Worm (Caenorhabditis elegans) whole organism, mixed stage, embryonic: ENCODE results near the gene F59A6.12.

Experiments used
- M03D4.4 ChIP-seq: sonication (generic microtip); optimal IDR thresholded peaks from 2 replicates; lab custom pipeline; 2017; ENCODE audit warnings: mild to moderate bottlenecking, missing genetic modification characterization, missing compliant biosample characterization
- bed-3 ChIP-seq: fragments of 200-800 bp; sonication (Bioruptor generic); optimal IDR thresholded peaks from 3 replicates; lab custom pipeline; 2018; ENCODE audit warnings: mild to moderate bottlenecking, missing genetic modification characterization, moderate library complexity, missing compliant biosample characterization
- blmp-1 ChIP-seq: fragments of 150-350 bp; optimal IDR thresholded peaks from 2 replicates; lab custom pipeline; 2014; ENCODE audit warnings: missing biosample characterization, missing genetic modification characterization
- ceh-39 ChIP-seq: fragments of 150-350 bp; optimal IDR thresholded peaks from 2 replicates; lab custom pipeline; 2014; ENCODE audit warnings: missing biosample characterization, missing genetic modification characterization
- ceh-83 ChIP-seq: fragments of 200-800 bp; sonication (Bioruptor generic); optimal IDR thresholded peaks from 2 replicates; lab custom pipeline; 2018; ENCODE audit warnings: mild to moderate bottlenecking, missing genetic modification characterization, missing compliant biosample characterization
- cnd-1 ChIP-seq: fragments of 200-800 bp; sonication (Bioruptor generic); optimal IDR thresholded peaks from 2 replicates; lab custom pipeline; 2018; ENCODE audit warnings: mild to moderate bottlenecking, missing genetic modification characterization, missing compliant biosample characterization
- drap-1 ChIP-seq: fragments of 200-800 bp; sonication (Bioruptor generic); optimal IDR thresholded peaks from 3 replicates; lab custom pipeline; 2018; ENCODE audit warnings: mild to moderate bottlenecking, missing genetic modification characterization, missing compliant biosample characterization
- elt-1 ChIP-seq: sonication (generic microtip); optimal IDR thresholded peaks from 2 replicates; lab custom pipeline; 2017; ENCODE audit warnings: missing genetic modification characterization, mild to moderate bottlenecking, missing compliant biosample characterization, antibody characterized with exemption, moderate library complexity, borderline replicate concordance; ENCODE audit not compliant: insufficient read depth
- elt-3 ChIP-seq: fragments of 150-350 bp; optimal IDR thresholded peaks from 2 replicates; lab custom pipeline; 2014; ENCODE audit warnings: missing biosample characterization, missing genetic modification characterization
- ham-2 ChIP-seq: fragments of 200-800 bp; sonication (Bioruptor generic); optimal IDR thresholded peaks from 2 replicates; lab custom pipeline; 2018; ENCODE audit warnings: mild to moderate bottlenecking, missing genetic modification characterization, missing compliant biosample characterization
- hlh-1 ChIP-seq: fragments of 150-350 bp; optimal IDR thresholded peaks from 2 replicates; lab custom pipeline; 2014; ENCODE audit warnings: missing biosample characterization, missing genetic modification reagents, missing genetic modification characterization
- lsy-2 ChIP-seq: fragments of 150-350 bp; optimal IDR thresholded peaks from 2 replicates; lab custom pipeline; 2014; ENCODE audit warnings: missing biosample characterization, missing genetic modification characterization
- mab-5 ChIP-seq: fragments of 150-350 bp; optimal IDR thresholded peaks from 2 replicates; lab custom pipeline; 2014; ENCODE audit warnings: missing biosample characterization, missing genetic modification characterization
- mep-1 ChIP-seq: fragments of 150-350 bp; optimal IDR thresholded peaks from 2 replicates; lab custom pipeline; 2017; ENCODE audit warnings: missing biosample characterization, missing genetic modification reagents, missing genetic modification characterization, inconsistent platforms
- mls-2 ChIP-seq: sonication (generic microtip); optimal IDR thresholded peaks from 2 replicates; lab custom pipeline; 2016; ENCODE audit warnings: mild to moderate bottlenecking, missing genetic modification characterization, moderate library complexity, missing compliant biosample characterization
- nhr-12 ChIP-seq: fragments of 150-350 bp; optimal IDR thresholded peaks from 2 replicates; lab custom pipeline; 2014; ENCODE audit warnings: missing biosample characterization, missing genetic modification characterization
- nhr-237 ChIP-seq: fragments of 150-350 bp; optimal IDR thresholded peaks from 2 replicates; lab custom pipeline; 2014; ENCODE audit warnings: missing biosample characterization, missing genetic modification characterization
- nhr-28 ChIP-seq: fragments of 150-350 bp; optimal IDR thresholded peaks from 2 replicates; lab custom pipeline; 2014; ENCODE audit warnings: missing biosample characterization, missing genetic modification characterization
- nhr-76 ChIP-seq: sonication (generic microtip); optimal IDR thresholded peaks from 2 replicates; lab custom pipeline; 2017; ENCODE audit warnings: missing biosample characterization, missing genetic modification characterization
- pha-4 ChIP-seq: fragments of 150-350 bp; optimal IDR thresholded peaks from 2 replicates; lab custom pipeline; 2018; ENCODE audit warnings: missing biosample characterization, missing genetic modification reagents, missing genetic modification characterization
- sem-2 ChIP-seq: fragments of 200-800 bp; sonication (Bioruptor generic); optimal IDR thresholded peaks from 2 replicates; lab custom pipeline; 2018; ENCODE audit warnings: mild to moderate bottlenecking, missing genetic modification characterization, missing compliant biosample characterization
- snpc-4 ChIP-seq: fragments of 150-350 bp; optimal IDR thresholded peaks from 2 replicates; lab custom pipeline; 2014; ENCODE audit warnings: missing biosample characterization, missing genetic modification characterization
- sptf-1 ChIP-seq: sonication (generic microtip); optimal IDR thresholded peaks from 2 replicates; lab custom pipeline; 2017; ENCODE audit warnings: mild to moderate bottlenecking, missing genetic modification characterization, moderate library complexity, missing compliant biosample characterization
- tbx-8 ChIP-seq: fragments of 200-800 bp; sonication (Bioruptor generic); optimal IDR thresholded peaks from 2 replicates; lab custom pipeline; 2018; ENCODE audit warnings: mild to moderate bottlenecking, missing genetic modification characterization, moderate library complexity, missing compliant biosample characterization
- unc-120 ChIP-seq: sonication (generic microtip); optimal IDR thresholded peaks from 2 replicates; lab custom pipeline; 2017; ENCODE audit warnings: missing genetic modification characterization, missing compliant biosample characterization; ENCODE audit not compliant: poor library complexity, severe bottlenecking
- unc-39 ChIP-seq: fragments of 150-350 bp; optimal IDR thresholded peaks from 2 replicates; lab custom pipeline; 2014; ENCODE audit warnings: missing biosample characterization, missing genetic modification characterization
- unc-62 ChIP-seq: fragments of 150-350 bp; optimal IDR thresholded peaks from 2 replicates; lab custom pipeline; 2014; ENCODE audit warnings: missing biosample characterization, missing genetic modification reagents, missing genetic modification characterization
- zip-8 ChIP-seq: fragments of 150-350 bp; optimal IDR thresholded peaks from 2 replicates; lab custom pipeline; 2014; ENCODE audit warnings: missing biosample characterization, missing genetic modification characterization
- ztf-11 ChIP-seq: fragments of 150-350 bp; optimal IDR thresholded peaks from 2 replicates; lab custom pipeline; 2014; ENCODE audit warnings: missing biosample characterization, missing genetic modification characterization

The F59A6.12 gene

DNA sequence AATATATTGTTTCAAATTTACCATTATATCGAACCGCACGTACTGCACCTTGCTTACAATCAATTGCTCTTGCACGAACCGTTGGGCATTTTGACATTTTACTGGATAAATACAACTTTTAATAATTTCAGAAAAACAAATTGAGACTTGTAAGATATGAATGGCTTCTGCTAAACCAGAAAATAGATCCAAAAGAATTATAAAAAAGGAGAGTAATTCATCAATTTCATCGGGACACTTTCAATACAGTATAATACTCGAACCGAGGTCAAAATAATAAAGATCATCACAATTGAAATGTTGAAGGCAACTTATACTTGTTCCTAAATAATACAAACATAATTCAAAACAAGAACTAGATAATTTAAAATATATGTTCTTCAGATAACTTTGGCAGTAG is 19.7 kb upstream of the F59A6.12 start, which contains the start of gene wdr-83:
wdr-83 (minus strand) TSS at position 101 of the 400 bp plus-strand sequence.
- TF ChIP-seq M03D4.4 (tag; lab: Kevin White, UChicago) (no peak), mls-2 (tag; lab: Kevin White, UChicago) (no peak), cnd-1 (tag; lab: Kevin White, UChicago) (no peak), ceh-83 (no peak), pha-4 (tag; lab: Kevin White, UChicago) (no peak), nhr-28 (tag; lab: Kevin White, UChicago) (no peak), ztf-11 (tag; lab: Kevin White, UChicago) (no peak), ham-2 (GFP tag; lab: Kevin White, UChicago) (no peak), nhr-76 (tag; lab: Kevin White, UChicago) (no peak), ceh-39 (tag; lab: Kevin White, UChicago) (no peak), sem-2 (GFP tag; lab: Kevin White, UChicago) (no peak), lsy-2 (no peak), unc-39 (tag; lab: Kevin White, UChicago) (no peak), nhr-12 (tag; lab: Kevin White, UChicago) (no peak), tbx-8 (GFP tag; lab: Kevin White, UChicago) (no peak), snpc-4 (tag; lab: Kevin White, UChicago) (no peak)
- TF ChIP-seq, all 35 proteins: peak for 0

DNA sequence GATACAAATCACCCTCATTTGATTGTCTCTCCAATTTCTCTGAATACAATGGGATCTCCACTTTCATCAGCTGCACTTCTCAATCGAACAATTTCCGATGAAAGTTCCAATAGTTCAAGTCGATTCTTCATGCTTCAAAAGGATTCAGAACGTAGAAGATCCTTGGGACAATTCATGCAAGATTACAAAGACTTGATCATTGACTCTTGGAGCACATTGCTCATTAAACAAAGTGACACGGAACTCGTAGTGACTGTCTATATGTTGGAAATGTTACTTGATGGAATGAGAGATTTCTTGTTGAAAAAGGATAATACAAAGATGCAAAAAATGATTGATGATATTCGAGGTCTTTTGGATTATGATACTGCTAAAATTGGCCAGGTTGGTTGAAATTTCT is 16.1 kb upstream of the F59A6.12 start:
- TF ChIP-seq nhr-237 = no peak
- TF ChIP-seq ztf-11 (tag; lab: Kevin White, UChicago) = no peak
- no peak for TF ChIP-seq M03D4.4 (tag; lab: Kevin White, UChicago)
- TF ChIP-seq mls-2 (tag; lab: Kevin White, UChicago) = no peak
- TF ChIP-seq drap-1 (GFP tag; lab: Kevin White, UChicago) = no peak
- no peak for TF ChIP-seq unc-120
- TF ChIP-seq mab-5 (tag; lab: Kevin White, UChicago) = no peak
- TF ChIP-seq unc-62 (GFP tag; lab: Kevin White, UChicago) = no peak
- TF ChIP-seq, all 35 proteins: peak for 0

DNA sequence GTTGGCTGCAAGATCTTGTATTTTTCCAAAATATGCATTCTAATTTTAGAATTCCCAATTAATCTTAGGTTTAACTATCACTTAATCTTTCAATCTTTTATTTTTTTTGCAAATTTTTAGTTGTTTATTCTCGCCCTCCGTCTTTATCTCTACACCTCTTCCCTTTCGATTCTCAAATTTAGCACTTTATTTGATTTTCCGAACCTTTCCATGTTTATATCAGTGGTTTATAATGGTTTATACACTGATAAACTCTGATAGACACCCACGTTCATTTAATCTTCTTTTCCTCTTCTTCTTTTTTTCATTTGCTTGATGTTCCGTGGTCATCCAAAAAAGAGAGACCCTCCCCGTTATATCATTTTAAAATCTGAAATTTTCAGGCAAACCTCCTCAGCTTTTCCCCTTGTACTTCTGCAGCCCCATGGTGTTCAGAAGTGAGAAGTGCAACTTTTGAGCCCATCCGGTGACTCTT is 10.5 kb upstream of the F59A6.12 start, which contains the start of the genes nsy-1 and F59A6.13:
nsy-1 (plus strand) TSS at position 377 of the 475 bp plus-strand sequence.
F59A6.13 (plus strand) TSS at position 425 of the 475 bp plus-strand sequence.
- no peak for TF ChIP-seq nhr-237
- no peak for TF ChIP-seq elt-3 (tag; lab: Kevin White, UChicago)
- no peak for TF ChIP-seq nhr-28 (tag; lab: Kevin White, UChicago)
- no peak for TF ChIP-seq cnd-1 (tag; lab: Kevin White, UChicago)
- TF ChIP-seq mls-2 (tag; lab: Kevin White, UChicago) = no peak
- no peak for TF ChIP-seq sptf-1 (tag; lab: Kevin White, UChicago)
- TF ChIP-seq sem-2 (GFP tag; lab: Kevin White, UChicago) = no peak
- no peak for TF ChIP-seq bed-3 (GFP tag; lab: Kevin White, UChicago)
- TF ChIP-seq zip-8 (tag; lab: Kevin White, UChicago) = no peak
- no peak for TF ChIP-seq mab-5 (tag; lab: Kevin White, UChicago)
- TF ChIP-seq elt-1 (tag; lab: Kevin White, UChicago) = no peak
- TF ChIP-seq nhr-12 (tag; lab: Kevin White, UChicago) = no peak
- TF ChIP-seq blmp-1 (tag; lab: Kevin White, UChicago) = no peak

DNA sequence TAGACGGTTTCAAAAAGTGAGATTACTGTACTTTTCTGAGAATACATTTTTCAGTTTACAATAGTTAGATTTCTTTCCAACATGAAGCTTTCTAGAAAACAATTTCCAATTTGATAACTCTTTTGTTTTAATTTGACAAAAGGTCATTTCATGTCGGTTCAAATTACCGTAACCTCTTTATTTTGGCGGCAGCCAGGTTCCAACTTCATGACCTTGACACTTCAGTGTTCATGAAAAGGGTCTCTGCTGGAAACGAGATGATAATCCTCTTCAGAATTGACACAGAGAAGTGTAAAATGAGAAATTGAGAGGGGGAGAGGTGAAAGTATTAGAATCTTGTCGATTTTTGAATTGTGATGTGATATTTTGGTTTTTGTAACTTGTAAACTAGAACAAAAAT is 9.6 kb upstream of the F59A6.12 start:
- TF ChIP-seq snpc-4 (tag; lab: Kevin White, UChicago) = no peak
- no peak for TF ChIP-seq unc-120
- TF ChIP-seq elt-1 (tag; lab: Kevin White, UChicago) = no peak
- no peak for TF ChIP-seq zip-8 (tag; lab: Kevin White, UChicago)
- TF ChIP-seq hlh-1 (tag; lab: Kevin White, UChicago) = no peak
- TF ChIP-seq sem-2 (GFP tag; lab: Kevin White, UChicago) = no peak
- TF ChIP-seq unc-39 (tag; lab: Kevin White, UChicago) = no peak
- TF ChIP-seq mep-1 (tag; lab: Kevin White, UChicago) = no peak
- TF ChIP-seq mls-2 (tag; lab: Kevin White, UChicago) = no peak
- no peak for TF ChIP-seq lsy-2
- TF ChIP-seq drap-1 (GFP tag; lab: Kevin White, UChicago) = no peak
- TF ChIP-seq elt-3 (tag; lab: Kevin White, UChicago) = no peak
- no peak for TF ChIP-seq bed-3 (GFP tag; lab: Kevin White, UChicago)
- no peak for TF ChIP-seq mab-5 (tag; lab: Kevin White, UChicago)
- no peak for TF ChIP-seq nhr-76 (tag; lab: Kevin White, UChicago)
- no peak for TF ChIP-seq pha-4 (tag; lab: Kevin White, UChicago)
- TF ChIP-seq blmp-1 (tag; lab: Kevin White, UChicago) = no peak
- TF ChIP-seq, all 35 proteins: peak for 0
